Worm (Caenorhabditis elegans): ENCODE results near the gene fbxb-82.

The fbxb-82 gene

DNA sequence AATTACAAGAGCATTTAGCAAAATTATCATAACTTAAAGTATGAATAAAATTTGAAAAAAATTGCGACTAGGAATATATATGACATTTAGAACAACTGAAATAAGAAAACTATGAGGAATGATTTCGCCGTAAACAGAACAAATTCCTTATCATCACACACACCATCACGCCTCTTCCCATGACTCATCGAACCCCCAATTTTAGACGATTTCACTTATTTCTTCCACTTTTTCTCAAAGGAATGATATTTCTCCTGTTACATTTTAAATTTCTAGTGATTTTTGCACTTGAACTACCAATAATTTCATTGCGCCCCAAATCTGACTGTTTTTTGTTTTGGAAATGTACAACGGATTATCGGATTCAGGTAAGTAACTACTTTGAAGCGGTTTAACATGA is 13.6 kb upstream of the fbxb-82 start, which contains the start of the genes zig-13 and ver-1:
Gene zig-13, minus strand, starts transcription at position 101 of the 400 bp plus-strand sequence.
Gene ver-1, plus strand, starts transcription at position 180 of the 400 bp plus-strand sequence.
- TF ChIP-seq elt-2 (tag; optimal IDR thresholded peaks at IDR 0.05) (no peak), ceh-48 (tag; optimal IDR thresholded peaks at IDR 0.05) (no peak)

- TF ChIP-seq elt-2 (tag; optimal IDR thresholded peaks at IDR 0.05) (peak; percentile 100), pqm-1 (tag; optimal IDR thresholded peaks at IDR 0.05) (peak; percentile 70), C08G9.2 (tag; optimal IDR thresholded peaks at IDR 0.05) (no peak)
Observed at ce11 chrIII:154168-154567, 11.1 kb upstream of the fbxb-82 start.

DNA sequence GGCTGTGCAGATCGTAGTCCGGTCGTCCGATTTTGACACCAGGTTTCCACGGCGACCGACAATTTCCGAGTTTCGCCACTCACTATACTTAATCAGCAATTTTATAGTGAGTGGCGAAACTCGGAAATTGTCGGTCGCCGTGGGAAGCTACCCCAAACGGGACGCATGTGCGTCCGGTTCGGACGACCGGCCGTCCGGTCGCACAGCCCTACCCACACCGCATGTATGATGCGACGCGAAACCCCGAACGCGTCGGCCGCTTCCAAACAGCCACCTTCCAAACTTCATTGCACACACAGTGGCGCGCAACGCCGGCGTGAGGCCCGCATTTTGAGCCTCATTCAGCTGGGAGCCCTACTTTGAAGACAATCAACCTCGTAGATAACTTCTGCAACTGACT is 8.1 kb upstream of the fbxb-82 start:
- TF ChIP-seq rnt-1 (tag; optimal IDR thresholded peaks at IDR 0.05) (no peak), hlh-13 (GFP tag; optimal IDR thresholded peaks at IDR 0.05) (no peak), pha-4 (tag; optimal IDR thresholded peaks at IDR 0.05) (no peak), pat-9 (tag; optimal IDR thresholded peaks at IDR 0.05) (no peak), ets-4 (tag; optimal IDR thresholded peaks at IDR 0.05) (no peak), nhr-11 (tag; optimal IDR thresholded peaks at IDR 0.05) (no peak), hlh-30 (tag; optimal IDR thresholded peaks at IDR 0.05; ENCODE audit: insufficient read depth) (no peak), hlh-8 (tag; optimal IDR thresholded peaks at IDR 0.05) (no peak), ref-2 (tag; optimal IDR thresholded peaks at IDR 0.05) (no peak)

DNA sequence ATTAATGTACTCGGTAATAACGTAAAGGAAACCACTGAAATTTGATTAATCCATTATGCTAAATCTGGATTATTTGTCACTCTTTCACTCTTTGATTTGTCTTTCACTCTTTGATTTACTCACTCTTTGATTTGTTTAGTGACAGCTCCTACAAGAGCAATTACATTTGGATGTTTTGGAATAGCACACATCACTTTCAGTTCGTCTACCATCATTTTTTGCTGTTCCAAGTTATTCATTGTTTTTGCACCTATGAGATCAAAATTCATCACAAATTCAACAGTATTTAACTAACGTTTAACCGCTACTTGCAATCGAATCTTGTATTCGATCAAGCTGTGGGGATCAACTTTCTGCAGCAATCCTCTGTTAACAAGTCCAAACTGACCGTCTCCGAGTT is 6.1 kb upstream of the fbxb-82 start:
- TF ChIP-seq ceh-48 (tag; optimal IDR thresholded peaks at IDR 0.05) (no peak), ceh-2 (tag; optimal IDR thresholded peaks at IDR 0.05) (no peak), ceh-45 (GFP tag; IDR thresholded peaks at IDR 0.05) (no peak), ets-4 (tag; optimal IDR thresholded peaks at IDR 0.05) (no peak)

DNA sequence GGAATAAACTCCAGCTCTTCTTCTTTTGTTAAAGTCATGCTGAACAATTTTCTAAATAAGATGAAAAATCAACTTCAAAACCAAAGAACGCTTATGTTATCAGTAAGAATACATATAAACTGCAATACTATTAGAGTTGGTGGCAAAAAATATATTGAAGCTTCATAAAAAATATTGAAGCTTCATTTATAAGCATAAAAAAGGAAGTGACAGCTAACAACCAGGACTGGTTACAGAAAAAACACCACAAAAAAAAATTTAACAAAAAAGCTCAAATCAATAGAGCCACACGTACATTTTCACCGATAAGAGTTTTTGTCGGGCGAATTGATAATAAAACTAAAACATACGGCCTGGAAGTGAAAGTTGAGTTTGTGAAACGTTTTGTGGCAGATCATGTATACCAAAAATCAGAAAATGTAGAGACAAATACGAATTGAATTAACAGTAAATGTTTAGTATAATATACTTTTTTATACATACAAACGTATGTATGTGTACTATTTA is 4.6 kb upstream of the fbxb-82 start, which contains the start of gene sqst-5:
Gene sqst-5, minus strand, starts transcription at position 51 of the 507 bp plus-strand sequence.
- TF ChIP-seq madf-2 (tag; optimal IDR thresholded peaks at IDR 0.05): no peak
- no peak for TF ChIP-seq ref-2 (tag; optimal IDR thresholded peaks at IDR 0.05)
- TF ChIP-seq sdc-2 (tag; optimal IDR thresholded peaks at IDR 0.05): no peak
- no peak for TF ChIP-seq ceh-19 (GFP tag; optimal IDR thresholded peaks at IDR 0.05)
- no peak for TF ChIP-seq odd-2 (tag; optimal IDR thresholded peaks at IDR 0.05)
- no peak for TF ChIP-seq ceh-34 (tag; optimal IDR thresholded peaks at IDR 0.05)
- no peak for TF ChIP-seq fkh-6 (tag; optimal IDR thresholded peaks at IDR 0.05)
- TF ChIP-seq C08G9.2 (tag; optimal IDR thresholded peaks at IDR 0.05): no peak
- no peak for TF ChIP-seq ttx-3 (tag; optimal IDR thresholded peaks at IDR 0.05)
- TF ChIP-seq sox-4 (tag; optimal IDR thresholded peaks at IDR 0.05): no peak
- TF ChIP-seq eyg-1 (tag; optimal IDR thresholded peaks at IDR 0.05): no peak
- TF ChIP-seq pha-4 (tag; optimal IDR thresholded peaks at IDR 0.05): no peak
- TF ChIP-seq zip-5 (tag; optimal IDR thresholded peaks at IDR 0.05): no peak
- no peak for TF ChIP-seq pax-1 (tag; optimal IDR thresholded peaks at IDR 0.05)
- TF ChIP-seq dmd-4 (tag; optimal IDR thresholded peaks at IDR 0.05; ENCODE audit: borderline replicate concordance): no peak
- no peak for TF ChIP-seq unc-86 (tag; optimal IDR thresholded peaks at IDR 0.05)
- no peak for TF ChIP-seq ceh-2 (tag; optimal IDR thresholded peaks at IDR 0.05)
- no peak for TF ChIP-seq sox-2 (GFP tag; IDR thresholded peaks at IDR 0.05)

- no peak for TF ChIP-seq syd-9 (tag; optimal IDR thresholded peaks at IDR 0.05)
- TF ChIP-seq ceh-14 (tag; optimal IDR thresholded peaks at IDR 0.05): no peak
- no peak for TF ChIP-seq odd-2 (tag; optimal IDR thresholded peaks at IDR 0.05)
- no peak for TF ChIP-seq dve-1 (tag; optimal IDR thresholded peaks at IDR 0.05)
- TF ChIP-seq tbx-2 (tag; optimal IDR thresholded peaks at IDR 0.05): no peak
Observed at ce11 chrIII:146369-146768, 3.3 kb upstream of the fbxb-82 start, which contains the start of gene fbxb-84. fbxb-84 (minus strand) TSS chrIII:146469.

All from whole organism, late embryonic.